Fruit fly (Drosophila melanogaster) whole organism, embryonic: Measurements from ENCODE around the gene Set2.

Experiments used
- Abd-B ChIP-seq: fragments of 200-800 bp; sonication (Bioruptor generic); optimal IDR thresholded peaks from 2 replicates; lab custom pipeline; 2018; ENCODE audit warnings: missing biosample characterization, mild to moderate bottlenecking, missing genetic modification characterization, moderate library complexity
- CG10431 ChIP-seq: fragments of 200-800 bp; sonication (Bioruptor generic); optimal IDR thresholded peaks from 3 replicates; lab custom pipeline; 2018; ENCODE audit warnings: missing biosample characterization, mild to moderate bottlenecking, missing genetic modification characterization
- CG10565 ChIP-seq: fragments of 200-800 bp; sonication (Bioruptor generic); optimal IDR thresholded peaks from 3 replicates; lab custom pipeline; 2016; ENCODE audit warnings: missing biosample characterization, mild to moderate bottlenecking, missing genetic modification characterization
- CG10979 ChIP-seq: fragments of 200-800 bp; sonication (Bioruptor generic); optimal IDR thresholded peaks from 2 replicates; lab custom pipeline; 2018; ENCODE audit warnings: missing biosample characterization, mild to moderate bottlenecking, missing genetic modification characterization, moderate library complexity
- CG11456 ChIP-seq: fragments of 200-800 bp; sonication (Bioruptor generic); IDR thresholded peaks from 3 replicates; pipeline ENCODE4 v1.3.6; 2022; ENCODE audit warnings: missing biosample characterization, missing genetic modification characterization
- CG11723 ChIP-seq: fragments of 200-800 bp; sonication (Bioruptor generic); optimal IDR thresholded peaks from 2 replicates; lab custom pipeline; 2017; ENCODE audit warnings: missing biosample characterization, mild to moderate bottlenecking, missing genetic modification characterization
- CG12071 ChIP-seq: fragments of 200-800 bp; sonication (Bioruptor generic); optimal IDR thresholded peaks from 3 replicates; lab custom pipeline; 2018; ENCODE audit warnings: missing biosample characterization, mild to moderate bottlenecking, missing genetic modification characterization
- CG12236 ChIP-seq: fragments of 200-800 bp; sonication (Bioruptor generic); optimal IDR thresholded peaks from 2 replicates; lab custom pipeline; 2016; ENCODE audit warnings: missing biosample characterization, missing genetic modification characterization
- CG15269 ChIP-seq: fragments of 200-800 bp; sonication (Bioruptor generic); optimal IDR thresholded peaks from 2 replicates; lab custom pipeline; 2018; ENCODE audit warnings: missing biosample characterization, mild to moderate bottlenecking, missing genetic modification characterization, moderate library complexity
- CG15601 ChIP-seq: fragments of 200-800 bp; sonication (Bioruptor generic); optimal IDR thresholded peaks from 3 replicates; lab custom pipeline; 2019; ENCODE audit warnings: missing biosample characterization, mild to moderate bottlenecking, missing genetic modification characterization, moderate library complexity
- CG1602 ChIP-seq: fragments of 200-800 bp; sonication (Bioruptor generic); optimal IDR thresholded peaks from 3 replicates; lab custom pipeline; 2016; ENCODE audit warnings: missing biosample characterization, missing genetic modification characterization
- CG16815 ChIP-seq: fragments of 200-800 bp; sonication (Bioruptor generic); optimal IDR thresholded peaks from 3 replicates; lab custom pipeline; 2017; ENCODE audit warnings: missing biosample characterization, mild to moderate bottlenecking, missing genetic modification characterization
- CG17186 ChIP-seq: fragments of 200-800 bp; sonication (Bioruptor generic); optimal IDR thresholded peaks from 3 replicates; lab custom pipeline; 2017; ENCODE audit warnings: missing biosample characterization, missing genetic modification reagents, missing genetic modification characterization
- CG18599 ChIP-seq: fragments of 200-800 bp; sonication (Bioruptor generic); optimal IDR thresholded peaks from 3 replicates; lab custom pipeline; 2017; ENCODE audit warnings: missing biosample characterization, missing genetic modification characterization, mild to moderate bottlenecking, moderate library complexity, missing genetic modification reagents
- CG18619 ChIP-seq: fragments of 200-800 bp; sonication (Bioruptor generic); optimal IDR thresholded peaks from 3 replicates; lab custom pipeline; 2017; ENCODE audit warnings: missing biosample characterization, mild to moderate bottlenecking, missing genetic modification characterization
- CG2712 ChIP-seq: fragments of 200-800 bp; optimal IDR thresholded peaks from 3 replicates; lab custom pipeline; 2019; ENCODE audit warnings: missing biosample characterization, mild to moderate bottlenecking, missing genetic modification characterization, moderate library complexity
- CG32772 ChIP-seq: fragments of 200-800 bp; sonication (Bioruptor generic); IDR thresholded peaks from 2 replicates; pipeline ENCODE4 v1.3.6; 2022; ENCODE audit warnings: missing biosample characterization, missing genetic modification characterization
- CG8924 ChIP-seq: fragments of 200-800 bp; optimal IDR thresholded peaks from 3 replicates; lab custom pipeline; 2019; ENCODE audit warnings: missing biosample characterization, mild to moderate bottlenecking, missing genetic modification characterization, moderate library complexity
- CG9727 ChIP-seq: fragments of 200-800 bp; sonication (Bioruptor generic); optimal IDR thresholded peaks from 3 replicates; lab custom pipeline; 2017; ENCODE audit warnings: missing biosample characterization, mild to moderate bottlenecking, missing genetic modification characterization
- CHES-1-like ChIP-seq: fragments of 200-800 bp; sonication (Bioruptor generic); optimal IDR thresholded peaks from 2 replicates; lab custom pipeline; 2016; ENCODE audit warnings: missing biosample characterization, missing genetic modification characterization
- D19B ChIP-seq: fragments of 200-800 bp; sonication (Bioruptor generic); optimal IDR thresholded peaks from 2 replicates; lab custom pipeline; 2017; ENCODE audit warnings: missing biosample characterization, mild to moderate bottlenecking, missing genetic modification characterization
- Drgx ChIP-seq: fragments of 200-800 bp; sonication (Bioruptor generic); IDR thresholded peaks from 2 replicates; pipeline ENCODE4 v1.3.6; 2022; ENCODE audit warnings: missing biosample characterization, missing genetic modification characterization
- Fer1 ChIP-seq: fragments of 200-800 bp; sonication (Bioruptor generic); optimal IDR thresholded peaks from 2 replicates; lab custom pipeline; 2017; ENCODE audit warnings: missing biosample characterization, mild to moderate bottlenecking, missing genetic modification characterization
- Gsc ChIP-seq: fragments of 200-800 bp; sonication (Bioruptor generic); IDR thresholded peaks from 2 replicates; pipeline ENCODE4 v1.3.6; 2022; ENCODE audit warnings: missing biosample characterization, missing genetic modification characterization
- Hr39 ChIP-seq: fragments of >200 bp; optimal IDR thresholded peaks from 2 replicates; lab custom pipeline; 2017
- Hr78 ChIP-seq, 2 experiments: fragments of 200-800 bp in 1 of 2; fragments of >200 bp in 1 of 2; sonication (Bioruptor generic) in 1 of 2; optimal IDR thresholded peaks; 2 replicates each; lab custom pipeline; 2017 to 2019; ENCODE audit warnings: missing biosample characterization in 2 of 2, missing genetic modification characterization in 2 of 2, mild to moderate bottlenecking in 1 of 2, moderate library complexity in 1 of 2
- NC2α ChIP-seq: fragments of 200-800 bp; sonication (Bioruptor generic); optimal IDR thresholded peaks from 2 replicates; lab custom pipeline; 2016; ENCODE audit warnings: missing biosample characterization, missing genetic modification characterization
- Opbp ChIP-seq: fragments of 200-800 bp; sonication (Bioruptor generic); IDR thresholded peaks from 3 replicates; pipeline ENCODE4 v1.3.6; 2022; ENCODE audit warnings: missing biosample characterization, missing genetic modification characterization; ENCODE audit not compliant: partially characterized antibody
- Pdp1 ChIP-seq, 2 experiments: fragments of 200-800 bp; sonication (Bioruptor generic); optimal IDR thresholded peaks; 3 replicates each; lab custom pipeline; 2016; ENCODE audit warnings: missing biosample characterization in 2 of 2, missing genetic modification characterization in 2 of 2, mild to moderate bottlenecking in 1 of 2, moderate library complexity in 1 of 2
- Rfx ChIP-seq: fragments of 200-800 bp; sonication (Bioruptor generic); IDR thresholded peaks from 2 replicates; pipeline ENCODE4 v1.3.6; 2022; ENCODE audit warnings: missing biosample characterization, missing genetic modification characterization
- Tbp ChIP-seq: fragments of >200 bp; optimal IDR thresholded peaks from 2 replicates; lab custom pipeline; 2018; ENCODE audit warnings: missing biosample characterization, missing genetic modification characterization
- dmrt99B ChIP-seq: fragments of 200-800 bp; sonication (Bioruptor generic); optimal IDR thresholded peaks from 2 replicates; lab custom pipeline; 2018; ENCODE audit warnings: missing biosample characterization, mild to moderate bottlenecking, missing genetic modification characterization, moderate library complexity
- gsb ChIP-seq: fragments of 200-800 bp; sonication (Bioruptor generic); IDR thresholded peaks from 2 replicates; pipeline ENCODE4 v1.3.6; 2022; ENCODE audit warnings: missing biosample characterization, missing genetic modification characterization
- kni ChIP-seq: fragments of 200-800 bp; sonication (Bioruptor generic); optimal IDR thresholded peaks from 3 replicates; lab custom pipeline; 2017; ENCODE audit warnings: mild to moderate bottlenecking, missing biosample characterization, missing genetic modification reagents, missing genetic modification characterization
- lbe ChIP-seq: fragments of 200-800 bp; sonication (Bioruptor generic); optimal IDR thresholded peaks from 2 replicates; lab custom pipeline; 2016; ENCODE audit warnings: missing biosample characterization, mild to moderate bottlenecking, missing genetic modification characterization
- mirr ChIP-seq: fragments of 200-800 bp; sonication (Bioruptor generic); optimal IDR thresholded peaks from 3 replicates; lab custom pipeline; 2018; ENCODE audit warnings: missing biosample characterization, mild to moderate bottlenecking, missing genetic modification characterization
- nau ChIP-seq: fragments of 200-800 bp; sonication (Bioruptor generic); optimal IDR thresholded peaks from 3 replicates; lab custom pipeline; 2017; ENCODE audit warnings: missing biosample characterization, mild to moderate bottlenecking, missing genetic modification characterization, missing genetic modification reagents
- nom ChIP-seq: fragments of 200-800 bp; sonication (Bioruptor generic); optimal IDR thresholded peaks from 2 replicates; lab custom pipeline; 2017; ENCODE audit warnings: missing biosample characterization, missing genetic modification characterization, mild to moderate bottlenecking, moderate library complexity, missing genetic modification reagents
- org-1 ChIP-seq: fragments of 200-800 bp; sonication (Bioruptor generic); optimal IDR thresholded peaks from 2 replicates; lab custom pipeline; 2017; ENCODE audit warnings: missing biosample characterization, missing genetic modification characterization
- pum ChIP-seq: fragments of 200-800 bp; sonication (Bioruptor generic); optimal IDR thresholded peaks from 2 replicates; lab custom pipeline; 2016; ENCODE audit warnings: missing biosample characterization, missing genetic modification characterization
- ranshi ChIP-seq: fragments of 200-800 bp; sonication (Bioruptor generic); IDR thresholded peaks from 2 replicates; pipeline ENCODE4 v1.3.6; 2022; ENCODE audit warnings: missing biosample characterization, missing genetic modification characterization
- sug ChIP-seq: fragments of 200-800 bp; optimal IDR thresholded peaks from 2 replicates; lab custom pipeline; 2019; ENCODE audit warnings: missing biosample characterization, mild to moderate bottlenecking, missing genetic modification characterization, moderate library complexity
- tin ChIP-seq: fragments of 200-800 bp; sonication (Bioruptor generic); optimal IDR thresholded peaks from 3 replicates; lab custom pipeline; 2016; ENCODE audit warnings: missing biosample characterization, missing genetic modification characterization
- tio ChIP-seq: fragments of 200-800 bp; sonication (Bioruptor generic); optimal IDR thresholded peaks from 2 replicates; lab custom pipeline; 2017; ENCODE audit warnings: missing biosample characterization, missing genetic modification characterization, inconsistent platforms
- tna ChIP-seq: fragments of 200-800 bp; sonication (Bioruptor generic); IDR thresholded peaks from 2 replicates; pipeline ENCODE4 v1.3.6; 2022; ENCODE audit warnings: missing biosample characterization, missing genetic modification characterization; ENCODE audit not compliant: partially characterized antibody
- zen ChIP-seq: fragments of 200-800 bp; sonication (Bioruptor generic); optimal IDR thresholded peaks from 3 replicates; lab custom pipeline; 2018; ENCODE audit warnings: missing biosample characterization, mild to moderate bottlenecking, missing genetic modification characterization, moderate library complexity

The Set2 gene

dm6 chrX:13372512-13372911 is 40.5 kb upstream of the Set2 start:
- TF ChIP-seq nom (GFP tag; lab: Kevin White, UChicago) (peak; percentile 35), Rfx (GFP tag; lab: Robert Waterston, UW) (no peak), Pdp1 (GFP tag; optimal IDR thresholded peaks at IDR 0.05; lab: Kevin White, UChicago) (peak in 1 of 2 experiments; percentile 67), sug (tag; lab: Kevin White, UChicago) (peak; percentile 4)
- TF ChIP-seq, all 482 proteins: peak for 3

- TF ChIP-seq org-1 (GFP tag; lab: Kevin White, UChicago) (peak; percentile 68), CG15601 (tag; lab: Kevin White, UChicago) (peak; percentile 42), mirr (GFP tag; lab: Kevin White, UChicago) (peak; percentile 50), CG10431 (GFP tag; lab: Kevin White, UChicago) (peak; percentile 50), lbe (GFP tag; lab: Kevin White, UChicago) (peak; percentile 81), dmrt99B (tag; lab: Kevin White, UChicago) (peak; percentile 84), Opbp (no peak), NC2α (no peak), Drgx (GFP tag; lab: Robert Waterston, UW) (peak; percentile 82), Hr39 (lab: Kevin White, UChicago) (no peak), CG18599 (GFP tag; lab: Kevin White, UChicago) (peak; percentile 89), ranshi (peak; percentile 74), CG10565 (GFP tag; lab: Kevin White, UChicago) (peak; percentile 13), tio (GFP tag; lab: Kevin White, UChicago) (peak; percentile 82), Abd-B (GFP tag; lab: Kevin White, UChicago) (peak; percentile 74), Hr78 (GFP tag; optimal IDR thresholded peaks at IDR 0.05; lab: Kevin White, UChicago) (peak in 1 of 2 experiments; percentile 81), CG2712 (peak; percentile 90), CG8924 (tag; lab: Kevin White, UChicago) (peak; percentile 92), CG12071 (GFP tag; lab: Kevin White, UChicago) (peak; percentile 73), tna (GFP tag; lab: Robert Waterston, UW) (no peak), Fer1 (GFP tag; lab: Kevin White, UChicago) (peak; percentile 86), CHES-1-like (GFP tag; lab: Kevin White, UChicago) (peak; percentile 17), gsb (GFP tag; lab: Robert Waterston, UW) (peak; percentile 72), zen (peak; percentile 71), CG16815 (GFP tag; lab: Kevin White, UChicago) (peak; percentile 64), CG11456 (GFP tag; lab: Robert Waterston, UW) (peak; percentile 82), CG11723 (GFP tag; lab: Kevin White, UChicago) (peak; percentile 77), CG12236 (GFP tag; lab: Kevin White, UChicago) (no peak), nau (peak; percentile 77), CG15269 (peak; percentile 88), CG18619 (GFP tag; lab: Kevin White, UChicago) (peak; percentile 85), CG17186 (no peak), Tbp (no peak), D19B (GFP tag; lab: Kevin White, UChicago) (peak; percentile 67), CG9727 (GFP tag; lab: Kevin White, UChicago) (peak; percentile 86), CG32772 (GFP tag; lab: Robert Waterston, UW) (peak; percentile 79), CG1602 (GFP tag; lab: Kevin White, UChicago) (peak; percentile 80), kni (GFP tag; lab: Kevin White, UChicago) (peak; percentile 35), Gsc (GFP tag; lab: Robert Waterston, UW) (no peak), tin (GFP tag; lab: Kevin White, UChicago) (peak; percentile 81), CG10979 (tag; lab: Kevin White, UChicago) (peak; percentile 81), pum (no peak)
Observed at dm6 chrX:13373239-13374153, 39.5 kb upstream of the Set2 start.
